Worm (Caenorhabditis elegans) whole organism, midembryonic: ENCODE results near the gene slr-2.

Experiments
- T22C8.4 ChIP-seq: fragments of 200-800 bp; sonication (Bioruptor generic); IDR thresholded peaks from 2 replicates; pipeline ENCODE4 v1.3.6; 2022; ENCODE audit warnings: missing genetic modification characterization, missing compliant biosample characterization
- cog-1 ChIP-seq: sonication (generic microtip); optimal IDR thresholded peaks from 2 replicates; lab custom pipeline; 2016; ENCODE audit warnings: missing genetic modification characterization, missing compliant biosample characterization
- flt-1 ChIP-seq: fragments of 200-800 bp; sonication (Bioruptor generic); IDR thresholded peaks from 2 replicates; pipeline ENCODE4 v1.3.6; 2022; ENCODE audit warnings: missing genetic modification characterization, missing compliant biosample characterization
- klf-2 ChIP-seq: fragments of 200-800 bp; sonication (Bioruptor generic); conservative IDR thresholded peaks from 2 replicates; pipeline ENCODE4 v1.3.6; 2022; ENCODE audit warnings: missing genetic modification reagents, missing genetic modification characterization, missing compliant biosample characterization
- med-1 ChIP-seq: sonication (generic microtip); optimal IDR thresholded peaks from 2 replicates; lab custom pipeline; 2017; ENCODE audit warnings: missing genetic modification characterization, mild to moderate bottlenecking, missing compliant biosample characterization, antibody characterized with exemption, missing genetic modification reagents; ENCODE audit not compliant: insufficient read depth
- ref-1 ChIP-seq: fragments of 200-800 bp; sonication (Bioruptor generic); conservative IDR thresholded peaks from 2 replicates; pipeline ENCODE4 v1.3.6; 2022; ENCODE audit warnings: missing genetic modification reagents, missing genetic modification characterization, missing compliant biosample characterization
- tab-1 ChIP-seq: fragments of 200-800 bp; sonication (Bioruptor generic); IDR thresholded peaks from 2 replicates; pipeline ENCODE4 v1.3.6; 2022; ENCODE audit warnings: missing genetic modification characterization, missing compliant biosample characterization
- ztf-23 ChIP-seq: fragments of 200-800 bp; sonication (Bioruptor generic); IDR thresholded peaks from 2 replicates; pipeline ENCODE4 v1.3.6; 2022; ENCODE audit warnings: missing genetic modification reagents, missing genetic modification characterization, missing compliant biosample characterization
- ztf-29 ChIP-seq: fragments of 200-800 bp; sonication (Bioruptor generic); IDR thresholded peaks from 2 replicates; pipeline ENCODE4 v1.3.6; 2022; ENCODE audit warnings: missing genetic modification reagents, missing genetic modification characterization, missing compliant biosample characterization

DNA sequence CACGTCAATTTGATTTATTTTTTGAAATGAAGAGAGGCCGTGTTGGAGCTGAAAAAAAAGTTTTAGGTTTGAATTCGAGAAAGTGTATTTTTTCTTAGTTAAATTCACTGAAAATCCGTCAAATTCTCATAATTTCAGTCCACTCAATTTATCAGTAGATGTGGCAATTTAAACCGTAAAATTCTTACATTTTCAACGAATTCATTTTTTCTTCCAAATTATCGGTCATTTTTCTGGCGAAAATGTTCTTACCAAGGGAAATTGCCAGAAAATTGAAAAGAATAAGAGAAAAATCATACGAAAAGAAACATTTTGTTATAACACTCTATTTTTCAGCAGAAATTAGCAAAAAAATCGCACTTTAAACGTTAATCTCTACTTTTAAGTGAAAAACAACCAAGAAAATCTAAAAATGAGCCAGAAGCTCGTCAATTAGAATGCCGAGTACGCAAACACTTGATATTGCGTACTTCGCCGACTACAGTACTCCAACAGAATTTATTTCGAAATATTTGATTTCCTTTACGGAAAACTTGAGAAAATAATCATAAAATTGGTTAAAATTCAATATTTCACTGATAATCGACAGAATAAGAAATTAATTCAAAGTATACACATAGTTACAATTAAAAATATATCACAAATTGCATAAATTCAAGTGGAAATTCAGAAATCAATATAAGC is 1.6 kb upstream of the slr-2 start, which contains the start of gene fbxa-106:
- TF ChIP-seq flt-1 (no peak), T22C8.4 (GFP tag; lab: Robert Waterston, UW) (no peak), tab-1 (no peak), ref-1 (GFP tag; lab: Robert Waterston, UW) (no peak), ztf-29 (GFP tag; lab: Robert Waterston, UW) (no peak), med-1 (no peak), ztf-23 (GFP tag; lab: Robert Waterston, UW) (no peak), cog-1 (tag; lab: Kevin White, UChicago) (no peak), klf-2 (GFP tag; lab: Robert Waterston, UW) (no peak)
